Fruit fly (Drosophila melanogaster): ENCODE data around the gene Acbp4.

The Acbp4 gene

dm6 chr3L:7155522-7155978 is 27.5 kb upstream of the Acbp4 start (continued):
- TF ChIP-seq CG11456 (GFP tag; IDR thresholded peaks at IDR 0.05) (no peak), Trl (optimal IDR thresholded peaks at IDR 0.05) (no peak), Trl (GFP tag; optimal IDR thresholded peaks at IDR 0.05) (no peak), CG15011 (GFP tag; optimal IDR thresholded peaks at IDR 0.05) (no peak), Six4 (GFP tag; optimal IDR thresholded peaks at IDR 0.05) (peak; percentile 11), Hsf (GFP tag; optimal IDR thresholded peaks at IDR 0.05) (peak; percentile 36), CG4424 (GFP tag; optimal IDR thresholded peaks at IDR 0.05) (peak; percentile 9), p53 (GFP tag; optimal IDR thresholded peaks at IDR 0.05) (no peak), salm (tag; optimal IDR thresholded peaks at IDR 0.05) (no peak), CG11695 (GFP tag; IDR thresholded peaks at IDR 0.05) (no peak), Awh (GFP tag; IDR thresholded peaks at IDR 0.05) (no peak), CG15696 (tag; optimal IDR thresholded peaks at IDR 0.05) (peak; percentile 10), CG10267 (tag; optimal IDR thresholded peaks at IDR 0.05) (no peak), mirr (GFP tag; optimal IDR thresholded peaks at IDR 0.05) (no peak), chif (GFP tag; optimal IDR thresholded peaks at IDR 0.05) (peak in 1 of 2 experiments; percentile 16), CG12071 (GFP tag; optimal IDR thresholded peaks at IDR 0.05) (no peak), CG6813 (GFP tag; optimal IDR thresholded peaks at IDR 0.05) (peak; percentile 23), Mrtf (GFP tag; IDR thresholded peaks at IDR 0.05) (no peak), Deaf1 (tag; optimal IDR thresholded peaks at IDR 0.05) (no peak), CG10462 (GFP tag; optimal IDR thresholded peaks at IDR 0.05) (no peak), Hmr (GFP tag; optimal IDR thresholded peaks at IDR 0.05) (no peak), Hey (tag; optimal IDR thresholded peaks at IDR 0.05) (no peak), sens-2 (GFP tag; IDR thresholded peaks at IDR 0.05) (no peak), H2.0 (GFP tag; IDR thresholded peaks at IDR 0.05) (no peak), mld (GFP tag; IDR thresholded peaks at IDR 0.05; ENCODE audit: partially characterized antibody) (no peak), CG2129 (GFP tag; IDR thresholded peaks at IDR 0.05; ENCODE audit: partially characterized antibody) (no peak), Atf3 (GFP tag; optimal IDR thresholded peaks at IDR 0.05) (no peak), CG13296 (GFP tag; optimal IDR thresholded peaks at IDR 0.05) (no peak), CG8944 (GFP tag; optimal IDR thresholded peaks at IDR 0.05) (no peak), CG2889 (GFP tag; IDR thresholded peaks at IDR 0.05) (no peak), so (GFP tag; IDR thresholded peaks at IDR 0.05) (no peak), trh (GFP tag; optimal IDR thresholded peaks at IDR 0.05) (no peak), CG8290 (GFP tag; optimal IDR thresholded peaks at IDR 0.05) (peak; percentile 11), CG8290 (tag; optimal IDR thresholded peaks at IDR 0.05) (no peak), CG11723 (GFP tag; optimal IDR thresholded peaks at IDR 0.05) (peak; percentile 22), gcm2 (GFP tag; optimal IDR thresholded peaks at IDR 0.05) (no peak), ase (GFP tag; IDR thresholded peaks at IDR 0.05) (no peak), gce (GFP tag; IDR thresholded peaks at IDR 0.05) (no peak), wdn (GFP tag; IDR thresholded peaks at IDR 0.05) (no peak), az2 (GFP tag; optimal IDR thresholded peaks at IDR 0.05) (peak; percentile 27), fd64A (GFP tag; optimal IDR thresholded peaks at IDR 0.05) (no peak), fd96Cb (tag; optimal IDR thresholded peaks at IDR 0.05) (peak; percentile 12), CG3065 (GFP tag; optimal IDR thresholded peaks at IDR 0.05) (no peak), gro (GFP tag; optimal IDR thresholded peaks at IDR 0.05) (no peak), sim (GFP tag; IDR thresholded peaks at IDR 0.05) (no peak), Mad (GFP tag; optimal IDR thresholded peaks at IDR 0.05) (no peak), CG14860 (GFP tag; IDR thresholded peaks at IDR 0.05; ENCODE audit: partially characterized antibody) (no peak), CG8388 (GFP tag; optimal IDR thresholded peaks at IDR 0.05) (peak; percentile 7), sisA (GFP tag; IDR thresholded peaks at IDR 0.05) (0 out of 2 replicates have a peak, but pooled peaks have one; percentile 4), lilli (GFP tag; optimal IDR thresholded peaks at IDR 0.05) (peak; percentile 27), ash1 (GFP tag; optimal IDR thresholded peaks at IDR 0.05) (no peak), CG6689 (GFP tag; IDR thresholded peaks at IDR 0.05) (no peak), eyg (GFP tag; optimal IDR thresholded peaks at IDR 0.05) (no peak)

Measured in whole organism, embryonic.